Worm (Caenorhabditis elegans) whole organism, dauer: ENCODE measurements around the gene F58A3.3.

Source experiments
- unc-62 ChIP-seq: sonication (generic microtip); optimal IDR thresholded peaks from 2 replicates; lab custom pipeline; 2017; ENCODE audit warnings: missing biosample characterization, missing genetic modification reagents, missing genetic modification characterization

F58A3.3 gene

ce11 chrX:10992177-10992576, 20.3 kb upstream of the F58A3.3 start, which contains the start of gene ver-3:
Gene ver-3, plus strand, starts transcription at chrX:10992477.
- TF ChIP-seq unc-62 (GFP tag; lab: Kevin White, UChicago): no peak

- no peak for TF ChIP-seq unc-62 (GFP tag; lab: Kevin White, UChicago)
These were observed 13.3 kb upstream of the F58A3.3 start, which contains the start of gene F59F3.6 for ce11 chrX:10999176-10999575. Gene F59F3.6, minus strand, starts transcription at chrX:10999276.

- TF ChIP-seq unc-62 (GFP tag; lab: Kevin White, UChicago): no peak
These were observed 10.7 kb upstream of the F58A3.3 start, which contains the start of gene col-177 for ce11 chrX:11001750-11002149. Gene col-177, minus strand, starts transcription at chrX:11001850.

ce11 chrX:11003701-11004100, 8.7 kb upstream of the F58A3.3 start:
- no peak for TF ChIP-seq unc-62 (GFP tag; lab: Kevin White, UChicago)

ce11 chrX:11007393-11007792, 5.0 kb upstream of the F58A3.3 start:
- no peak for TF ChIP-seq unc-62 (GFP tag; lab: Kevin White, UChicago)

ce11 chrX:11008052-11008451, 4.4 kb upstream of the F58A3.3 start, which contains the start of gene del-5:
Gene del-5, minus strand, starts transcription at chrX:11008181.
- TF ChIP-seq unc-62 (GFP tag; lab: Kevin White, UChicago): no peak

- no peak for TF ChIP-seq unc-62 (GFP tag; lab: Kevin White, UChicago)
These were observed 3.5 kb upstream of the F58A3.3 start, which contains the start of gene ttr-31 for ce11 chrX:11008954-11009353. Gene ttr-31, minus strand, starts transcription at chrX:11009054.

ce11 chrX:11010565-11010964, 1.9 kb upstream of the F58A3.3 start, which contains the start of gene F58A3.4:
Gene F58A3.4, minus strand, starts transcription at chrX:11010665.
- no peak for TF ChIP-seq unc-62 (GFP tag; lab: Kevin White, UChicago)

- TF ChIP-seq unc-62 (GFP tag; lab: Kevin White, UChicago): no peak
These were observed 2.2 kb downstream of the F58A3.3 start for ce11 chrX:11014394-11015280.

ce11 chrX:11016100-11016499, 3.7 kb downstream of the F58A3.3 start, which contains the start of gene egl-15:
Gene egl-15, plus strand, starts transcription at chrX:11016400.
- no peak for TF ChIP-seq unc-62 (GFP tag; lab: Kevin White, UChicago)

- TF ChIP-seq unc-62 (GFP tag; lab: Kevin White, UChicago): no peak
These were observed 16.2 kb downstream of the F58A3.3 start, which contains the start of gene ldb-1 for ce11 chrX:11028617-11029016. Gene ldb-1, plus strand, starts transcription at chrX:11028917.

- no peak for TF ChIP-seq unc-62 (GFP tag; lab: Kevin White, UChicago)
These were observed 18.7 kb downstream of the F58A3.3 start for ce11 chrX:11031047-11031695.

ce11 chrX:11031869-11032268, 19.4 kb downstream of the F58A3.3 start:
- TF ChIP-seq unc-62 (GFP tag; lab: Kevin White, UChicago): no peak

ce11 chrX:11032412-11032811, 20.0 kb downstream of the F58A3.3 start:
- no peak for TF ChIP-seq unc-62 (GFP tag; lab: Kevin White, UChicago)

ce11 chrX:11033128-11033951, 20.9 kb downstream of the F58A3.3 start:
- TF ChIP-seq unc-62 (GFP tag; lab: Kevin White, UChicago): no peak
